Fruit fly (Drosophila melanogaster) whole organism, prepupa: ENCODE data around the gene Lerp.

Source experiments
- CG8119 ChIP-seq: fragments of 200-800 bp; sonication (Bioruptor generic); IDR thresholded peaks from 3 replicates; pipeline ENCODE4 v1.3.6; 2022; ENCODE audit warnings: missing biosample characterization, missing genetic modification characterization
- Eip75B ChIP-seq: fragments of 200-800 bp; sonication (Bioruptor generic); optimal IDR thresholded peaks from 3 replicates; lab custom pipeline; 2016; ENCODE audit warnings: missing biosample characterization, missing genetic modification characterization
- Gug ChIP-seq: fragments of 200-800 bp; sonication (Bioruptor generic); IDR thresholded peaks from 2 replicates; pipeline ENCODE4 v1.3.6; 2022; ENCODE audit warnings: missing biosample characterization, missing genetic modification characterization
- Met ChIP-seq: fragments of 200-800 bp; sonication (Bioruptor generic); optimal IDR thresholded peaks from 3 replicates; lab custom pipeline; 2016; ENCODE audit warnings: missing biosample characterization, missing genetic modification characterization
- Sox15 ChIP-seq: fragments of 200-800 bp; sonication (Bioruptor generic); optimal IDR thresholded peaks from 3 replicates; lab custom pipeline; 2016; ENCODE audit warnings: missing biosample characterization, missing genetic modification characterization
- cyc ChIP-seq: fragments of 200-800 bp; sonication (Bioruptor generic); optimal IDR thresholded peaks from 3 replicates; lab custom pipeline; 2016; ENCODE audit warnings: missing biosample characterization, missing genetic modification characterization
- lz ChIP-seq: fragments of 200-800 bp; sonication (Bioruptor generic); optimal IDR thresholded peaks from 3 replicates; lab custom pipeline; 2016; ENCODE audit warnings: missing biosample characterization, missing genetic modification characterization
- svp ChIP-seq: fragments of 200-800 bp; sonication (Bioruptor generic); peaks from one replicate; lab custom pipeline; 2016; ENCODE audit warnings: missing biosample characterization, missing genetic modification characterization

DNA sequence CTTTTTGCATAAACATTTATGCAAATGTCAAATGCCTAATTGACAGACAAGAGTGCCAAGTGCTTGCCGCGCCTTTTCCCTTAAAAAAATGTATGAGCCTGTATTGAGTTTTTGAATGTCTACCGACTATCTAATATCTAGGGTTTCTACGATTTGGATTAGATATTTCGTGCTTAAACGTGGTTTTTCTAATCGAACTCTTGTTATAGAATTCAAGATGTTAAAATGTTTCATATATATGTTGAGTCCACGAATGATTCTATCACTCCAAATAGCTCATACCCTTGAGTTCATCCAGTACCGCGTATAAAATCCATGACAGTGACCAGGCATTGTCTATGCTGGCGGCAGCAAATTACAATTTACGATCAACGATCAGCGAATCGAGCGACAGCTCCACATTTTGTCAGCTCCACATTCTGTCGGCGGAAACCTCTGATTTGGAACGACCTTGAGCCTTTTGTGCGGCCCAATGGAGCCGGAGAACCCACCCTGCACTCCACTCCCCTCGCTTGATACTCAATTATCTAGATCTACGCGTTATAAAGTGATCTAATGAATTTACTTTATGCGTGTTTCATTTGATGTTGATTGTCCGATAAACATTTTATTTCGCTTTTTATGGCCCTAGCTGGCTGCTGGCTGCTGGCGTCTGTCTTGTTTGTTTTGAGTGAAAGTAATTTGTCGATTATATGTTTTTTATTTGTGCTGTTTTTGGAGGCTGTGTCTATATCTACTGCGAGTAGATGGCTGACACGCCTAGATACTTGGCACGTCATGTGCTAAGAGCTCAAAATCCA is 44.0 kb upstream of the Lerp start:
- TF ChIP-seq Gug (GFP tag; lab: Robert Waterston, UW) (no peak), Sox15 (GFP tag; lab: Kevin White, UChicago) (no peak), Eip75B (GFP tag; lab: Kevin White, UChicago) (no peak), svp (GFP tag; lab: Kevin White, UChicago) (no peak), cyc (GFP tag; lab: Kevin White, UChicago) (no peak), lz (GFP tag; lab: Kevin White, UChicago) (no peak), Met (no peak), CG8119 (GFP tag; lab: Robert Waterston, UW) (no peak)
